Fruit fly (Drosophila melanogaster): ENCODE measurements around the gene Or67d.
A peak's percentile ranks its signal among the peaks of the same experiment; 100 is the strongest.

Or67d gene

dm6 chr3L:10315823-10316222 is 42.8 kb downstream of the Or67d start (continued):
- TF ChIP-seq CG31627 (GFP tag; optimal IDR thresholded peaks at IDR 0.05): peak; percentile 56
- peak; percentile 29 for TF ChIP-seq Sox15 (GFP tag; optimal IDR thresholded peaks at IDR 0.05)
- no peak for TF ChIP-seq fkh (GFP tag; optimal IDR thresholded peaks at IDR 0.05)
- peak; percentile 78 for TF ChIP-seq CG6163 (GFP tag; IDR thresholded peaks at IDR 0.05)
- peak; percentile 75 for TF ChIP-seq topi (GFP tag; optimal IDR thresholded peaks at IDR 0.05)
- TF ChIP-seq achi (GFP tag; optimal IDR thresholded peaks at IDR 0.05): peak; percentile 75
- TF ChIP-seq Ets21C (GFP tag; optimal IDR thresholded peaks at IDR 0.05): peak; percentile 35
- TF ChIP-seq acj6 (GFP tag; optimal IDR thresholded peaks at IDR 0.05): peak; percentile 73
- peak; percentile 71 for TF ChIP-seq CG4318 (GFP tag; optimal IDR thresholded peaks at IDR 0.05)
- TF ChIP-seq CG8632 (GFP tag; optimal IDR thresholded peaks at IDR 0.05): peak; percentile 64
- TF ChIP-seq cyc (GFP tag; optimal IDR thresholded peaks at IDR 0.05): peak; percentile 61
- TF ChIP-seq OdsH (GFP tag; optimal IDR thresholded peaks at IDR 0.05): peak; percentile 78
- peak; percentile 70 for TF ChIP-seq CG34406 (GFP tag; optimal IDR thresholded peaks at IDR 0.05)
- TF ChIP-seq CG11294 (GFP tag; IDR thresholded peaks at IDR 0.05): peak; percentile 65
- peak; percentile 75 for TF ChIP-seq Lpt (GFP tag; optimal IDR thresholded peaks at IDR 0.05)
- TF ChIP-seq fd85E (GFP tag; optimal IDR thresholded peaks at IDR 0.05): peak; percentile 19
- TF ChIP-seq pdm3 (GFP tag; optimal IDR thresholded peaks at IDR 0.05): peak; percentile 81

DNA sequence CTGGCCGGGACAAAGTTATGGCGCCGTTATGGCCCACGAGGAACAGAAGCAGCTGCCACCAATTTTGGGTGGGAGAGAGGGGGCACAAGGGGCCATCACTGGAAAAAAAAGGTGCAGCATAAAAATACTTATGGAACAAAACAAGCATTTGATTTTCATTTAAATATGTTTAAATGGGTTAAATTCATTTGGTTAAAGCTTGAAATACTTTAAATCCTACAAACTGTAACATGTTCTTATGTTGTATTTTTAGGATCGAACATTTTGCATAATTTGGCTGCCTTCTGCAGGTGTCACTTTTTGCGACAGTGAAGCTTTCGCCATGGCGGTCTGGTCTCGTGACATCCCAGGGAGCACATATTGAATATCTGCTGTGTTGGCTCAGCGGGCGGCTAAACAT is 45.4 kb downstream of the Or67d start:
- TF ChIP-seq lz (GFP tag; optimal IDR thresholded peaks at IDR 0.05) (no peak), CG6854 (GFP tag; optimal IDR thresholded peaks at IDR 0.05) (no peak), Eip78C (GFP tag) (peak; percentile 67), CG15336 (GFP tag; IDR thresholded peaks at IDR 0.05) (peak; percentile 26; the same call in 1 of the 2 replicates), Blimp-1 (GFP tag; optimal IDR thresholded peaks at IDR 0.05) (no peak), eg (GFP tag; IDR thresholded peaks at IDR 0.05) (peak; percentile 23; the same call in 1 of the 3 replicates), pdm3 (GFP tag; optimal IDR thresholded peaks at IDR 0.05) (peak; percentile 15), Hr4 (GFP tag; optimal IDR thresholded peaks at IDR 0.05) (peak; percentile 21), Gug (GFP tag; IDR thresholded peaks at IDR 0.05) (0 out of 2 replicates have a peak, but pooled peaks have one; percentile 24), CG8119 (GFP tag; IDR thresholded peaks at IDR 0.05) (peak; percentile 44; the same call in 1 of the 3 replicates), Ets21C (GFP tag; optimal IDR thresholded peaks at IDR 0.05) (no peak), Eip75B (GFP tag; optimal IDR thresholded peaks at IDR 0.05) (no peak), CG32006 (GFP tag; optimal IDR thresholded peaks at IDR 0.05) (peak; percentile 55), net (GFP tag; optimal IDR thresholded peaks at IDR 0.05) (no peak)

DNA sequence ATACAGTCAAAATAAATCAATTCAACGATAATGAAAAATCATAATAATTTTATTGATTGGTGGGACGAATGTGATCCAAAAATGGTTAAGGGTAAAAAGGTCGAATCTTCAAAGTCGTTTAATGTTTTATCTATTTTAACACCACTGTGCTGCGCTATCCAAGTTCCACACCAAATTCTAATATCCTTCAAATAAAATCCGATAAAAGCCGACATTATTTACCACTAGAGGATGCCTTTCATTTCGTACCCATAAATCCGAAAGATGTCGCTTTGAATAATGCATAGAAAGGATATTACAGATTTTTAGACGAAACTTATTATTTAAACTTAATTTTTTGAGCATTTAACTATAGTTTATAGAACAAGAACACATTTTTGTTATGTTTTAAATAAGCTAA is 47.8 kb downstream of the Or67d start:
- TF ChIP-seq Eip75B (GFP tag; optimal IDR thresholded peaks at IDR 0.05) (no peak), CG3032 (tag; optimal IDR thresholded peaks at IDR 0.05) (no peak), Met (GFP tag; optimal IDR thresholded peaks at IDR 0.05) (no peak), spab (GFP tag; optimal IDR thresholded peaks at IDR 0.05) (no peak), CG31627 (GFP tag; optimal IDR thresholded peaks at IDR 0.05) (no peak), CG6163 (GFP tag; IDR thresholded peaks at IDR 0.05) (no peak), CG1621 (tag; optimal IDR thresholded peaks at IDR 0.05) (no peak), Sox102F (GFP tag; optimal IDR thresholded peaks at IDR 0.05) (no peak), fd59A (GFP tag; optimal IDR thresholded peaks at IDR 0.05) (no peak), CG32006 (GFP tag; optimal IDR thresholded peaks at IDR 0.05) (no peak), CG11902 (GFP tag; optimal IDR thresholded peaks at IDR 0.05) (no peak), CG7368 (GFP tag; optimal IDR thresholded peaks at IDR 0.05) (no peak), CG6808 (GFP tag; optimal IDR thresholded peaks at IDR 0.05) (no peak), Sox15 (GFP tag; optimal IDR thresholded peaks at IDR 0.05) (no peak), CG11294 (GFP tag; IDR thresholded peaks at IDR 0.05) (no peak), CG8319 (GFP tag; optimal IDR thresholded peaks at IDR 0.05) (no peak), CG16779 (tag; optimal IDR thresholded peaks at IDR 0.05) (no peak), CG3919 (GFP tag; optimal IDR thresholded peaks at IDR 0.05) (no peak), OdsH (GFP tag; optimal IDR thresholded peaks at IDR 0.05) (no peak)

All from whole organism, prepupa.